1 fruit fly cellular context compared by ENCODE assay signal in genomic region chr2L:6751037-6751436, dm6.
A peak's percentile ranks its signal among the peaks of the same experiment; 100 is the strongest.
TF ChIP-seq lines count a peak whose summit lies in the region.

No protein-coding gene starts in this region.

TF ChIP-seq in whole organism, embryonic, 481 proteins besides CTCF, POLR2A, EP300 and RAD21 (continued from another document):
- TF ChIP-seq CG9876 (GFP tag; optimal IDR thresholded peaks at IDR 0.05; lab: Kevin White, UChicago), result no peak
- TF ChIP-seq CG4424 (GFP tag; optimal IDR thresholded peaks at IDR 0.05; lab: Kevin White, UChicago), result no peak
- TF ChIP-seq croc (GFP tag; conservative IDR thresholded peaks at IDR 0.05; lab: Robert Waterston, UW), result no peak
- peak; percentile 86 for TF ChIP-seq CG10543 (GFP tag; optimal IDR thresholded peaks at IDR 0.05; lab: Kevin White, UChicago)
- TF ChIP-seq CG6175 (GFP tag; IDR thresholded peaks at IDR 0.05; lab: Robert Waterston, UW), result peak; percentile 92
- no peak for TF ChIP-seq CG5953 (GFP tag; IDR thresholded peaks at IDR 0.05; lab: Robert Waterston, UW)
- no peak for TF ChIP-seq CG17186 (GFP tag; optimal IDR thresholded peaks at IDR 0.05; lab: Kevin White, UChicago)
- no peak for TF ChIP-seq abd-A (tag; optimal IDR thresholded peaks at IDR 0.05; lab: Kevin White, UChicago)
- TF ChIP-seq CG6791 (GFP tag; IDR thresholded peaks at IDR 0.05; lab: Robert Waterston, UW; ENCODE audit: partially characterized antibody), result no peak
- TF ChIP-seq Side (GFP tag; optimal IDR thresholded peaks at IDR 0.05; lab: Kevin White, UChicago), result no peak
- no peak for TF ChIP-seq luna (GFP tag; optimal IDR thresholded peaks at IDR 0.05; lab: Kevin White, UChicago)
- no peak for TF ChIP-seq Hmx (GFP tag; optimal IDR thresholded peaks at IDR 0.05; lab: Kevin White, UChicago)
- TF ChIP-seq mirr (GFP tag; optimal IDR thresholded peaks at IDR 0.05; lab: Kevin White, UChicago), result no peak
- TF ChIP-seq CG10209 (GFP tag; optimal IDR thresholded peaks at IDR 0.05; lab: Kevin White, UChicago), result no peak
- TF ChIP-seq CG6683 (GFP tag; optimal IDR thresholded peaks at IDR 0.05; lab: Kevin White, UChicago), result no peak
- no peak for TF ChIP-seq sob (GFP tag; IDR thresholded peaks at IDR 0.05; lab: Robert Waterston, UW)
- no peak for TF ChIP-seq CG10979 (tag; optimal IDR thresholded peaks at IDR 0.05; lab: Kevin White, UChicago)
- TF ChIP-seq Hsf (GFP tag; optimal IDR thresholded peaks at IDR 0.05; lab: Kevin White, UChicago), result no peak
- TF ChIP-seq gt (GFP tag; IDR thresholded peaks at IDR 0.05; lab: Robert Waterston, UW), result no peak
- no peak for TF ChIP-seq E2f1 (GFP tag; IDR thresholded peaks at IDR 0.05; lab: Robert Waterston, UW)
- no peak for TF ChIP-seq CG13287 (GFP tag; IDR thresholded peaks at IDR 0.05; lab: Robert Waterston, UW; ENCODE audit: partially characterized antibody)
- no peak for TF ChIP-seq slou (GFP tag; optimal IDR thresholded peaks at IDR 0.05; lab: Kevin White, UChicago)
- no peak for TF ChIP-seq Gsc (GFP tag; IDR thresholded peaks at IDR 0.05; lab: Robert Waterston, UW)
- no peak for TF ChIP-seq Nf-YC (tag; optimal IDR thresholded peaks at IDR 0.05; lab: Kevin White, UChicago)
- TF ChIP-seq CG17361 (GFP tag; IDR thresholded peaks at IDR 0.05; lab: Robert Waterston, UW), result no peak
- TF ChIP-seq slp2 (GFP tag; optimal IDR thresholded peaks at IDR 0.05; lab: Kevin White, UChicago), result no peak
- no peak for TF ChIP-seq CG6689 (GFP tag; IDR thresholded peaks at IDR 0.05; lab: Robert Waterston, UW)
- TF ChIP-seq CG10959 (GFP tag; IDR thresholded peaks at IDR 0.05; lab: Robert Waterston, UW), result no peak
- TF ChIP-seq zen (tag; optimal IDR thresholded peaks at IDR 0.05; lab: Kevin White, UChicago), result no peak
- TF ChIP-seq lmd (GFP tag; IDR thresholded peaks at IDR 0.05; lab: Robert Waterston, UW), result no peak
- no peak for TF ChIP-seq Bgb (GFP tag; IDR thresholded peaks at IDR 0.05; lab: Robert Waterston, UW; ENCODE audit: partially characterized antibody)
- TF ChIP-seq sr (GFP tag; IDR thresholded peaks at IDR 0.05; lab: Robert Waterston, UW), result peak; percentile 83
- no peak for TF ChIP-seq Oaz (GFP tag; IDR thresholded peaks at IDR 0.05; lab: Robert Waterston, UW)
- TF ChIP-seq kni (GFP tag; optimal IDR thresholded peaks at IDR 0.05; lab: Kevin White, UChicago), result no peak
- TF ChIP-seq chinmo (GFP tag; IDR thresholded peaks at IDR 0.05; lab: Robert Waterston, UW; ENCODE audit: partially characterized antibody), result no peak
- no peak for TF ChIP-seq hkb (optimal IDR thresholded peaks at IDR 0.05; lab: Kevin White, UChicago)
- no peak for TF ChIP-seq hkb (GFP tag; IDR thresholded peaks at IDR 0.05; lab: Robert Waterston, UW)
- TF ChIP-seq CG32532 (GFP tag; IDR thresholded peaks at IDR 0.05; lab: Robert Waterston, UW), result 0 out of 2 replicates have a peak, but pooled peaks have one; percentile 20
- TF ChIP-seq CG9932 (GFP tag; IDR thresholded peaks at IDR 0.05; lab: Robert Waterston, UW), result peak; percentile 30; the same call in 1 of the 2 replicates
- TF ChIP-seq row (GFP tag; IDR thresholded peaks at IDR 0.05; lab: Robert Waterston, UW), result no peak
- no peak for TF ChIP-seq CG4282 (GFP tag; optimal IDR thresholded peaks at IDR 0.05; lab: Kevin White, UChicago)
- TF ChIP-seq ash1 (GFP tag; optimal IDR thresholded peaks at IDR 0.05; lab: Kevin White, UChicago), result no peak
- no peak for TF ChIP-seq NK7.1 (GFP tag; optimal IDR thresholded peaks at IDR 0.05; lab: Kevin White, UChicago)
- TF ChIP-seq inv (GFP tag; IDR thresholded peaks at IDR 0.05; lab: Robert Waterston, UW; ENCODE audit: partially characterized antibody), result no peak
- TF ChIP-seq Six4 (GFP tag; optimal IDR thresholded peaks at IDR 0.05; lab: Kevin White, UChicago), result no peak
- TF ChIP-seq Rfx (GFP tag; IDR thresholded peaks at IDR 0.05; lab: Robert Waterston, UW), result peak; percentile 51
- TF ChIP-seq CG15479 (GFP tag; optimal IDR thresholded peaks at IDR 0.05; lab: Kevin White, UChicago), result no peak
- no peak for TF ChIP-seq knrl (GFP tag; IDR thresholded peaks at IDR 0.05; lab: Robert Waterston, UW; ENCODE audit: partially characterized antibody)
- TF ChIP-seq CG3847 (GFP tag; IDR thresholded peaks at IDR 0.05; lab: Robert Waterston, UW), result no peak
- TF ChIP-seq Elba2 (GFP tag; optimal IDR thresholded peaks at IDR 0.05; lab: Kevin White, UChicago), result no peak
